Worm (Caenorhabditis elegans) whole organism, young adult: ENCODE results near the gene gcy-8.

Experiments used
- C06A6.2 ChIP-seq: fragments of 200-800 bp; sonication (Bioruptor generic); conservative IDR thresholded peaks from 2 replicates; pipeline ENCODE4 v1.3.6; 2022; ENCODE audit warnings: missing genetic modification characterization, missing compliant biosample characterization
- F33H1.4 ChIP-seq: fragments of 200-800 bp; sonication (Bioruptor generic); IDR thresholded peaks from 2 replicates; pipeline ENCODE4 v1.3.6; 2022; ENCODE audit warnings: missing genetic modification reagents, missing genetic modification characterization, missing compliant biosample characterization
- Y53F4B.3 ChIP-seq: fragments of 200-800 bp; sonication (Bioruptor generic); IDR thresholded peaks from 2 replicates; pipeline ENCODE4 v1.3.6; 2022; ENCODE audit warnings: missing genetic modification reagents, missing genetic modification characterization, missing compliant biosample characterization
- ceh-27 ChIP-seq: fragments of 200-800 bp; sonication (Bioruptor generic); optimal IDR thresholded peaks from 2 replicates; lab custom pipeline; 2018; ENCODE audit warnings: mild to moderate bottlenecking, missing genetic modification characterization, moderate library complexity, missing compliant biosample characterization
- ceh-58 ChIP-seq: fragments of 200-800 bp; sonication (Bioruptor generic); IDR thresholded peaks from 2 replicates; pipeline ENCODE4 v1.3.6; 2022; ENCODE audit warnings: missing genetic modification characterization, missing compliant biosample characterization
- efl-1 ChIP-seq: fragments of 150-350 bp; optimal IDR thresholded peaks from 2 replicates; lab custom pipeline; 2014; ENCODE audit warnings: missing biosample characterization, missing genetic modification reagents, missing genetic modification characterization
- let-607 ChIP-seq, 2 experiments: fragments of 200-800 bp in 1 of 2; sonication (Bioruptor generic) in 1 of 2; sonication (generic microtip) in 1 of 2; optimal IDR thresholded peaks; 2 replicates each; lab custom pipeline; 2016 to 2018; ENCODE audit warnings: mild to moderate bottlenecking in 2 of 2, missing compliant biosample characterization in 2 of 2, missing genetic modification characterization in 2 of 2, moderate library complexity in 2 of 2, missing genotype in 1 of 2
- madf-10 ChIP-seq: sonication (generic microtip); optimal IDR thresholded peaks from 2 replicates; lab custom pipeline; 2016; ENCODE audit warnings: mild to moderate bottlenecking, missing genetic modification characterization, missing compliant biosample characterization
- nhr-80 ChIP-seq: sonication (generic microtip); optimal IDR thresholded peaks from 2 replicates; lab custom pipeline; 2016; ENCODE audit warnings: missing genetic modification characterization, missing compliant biosample characterization

gcy-8 gene

DNA sequence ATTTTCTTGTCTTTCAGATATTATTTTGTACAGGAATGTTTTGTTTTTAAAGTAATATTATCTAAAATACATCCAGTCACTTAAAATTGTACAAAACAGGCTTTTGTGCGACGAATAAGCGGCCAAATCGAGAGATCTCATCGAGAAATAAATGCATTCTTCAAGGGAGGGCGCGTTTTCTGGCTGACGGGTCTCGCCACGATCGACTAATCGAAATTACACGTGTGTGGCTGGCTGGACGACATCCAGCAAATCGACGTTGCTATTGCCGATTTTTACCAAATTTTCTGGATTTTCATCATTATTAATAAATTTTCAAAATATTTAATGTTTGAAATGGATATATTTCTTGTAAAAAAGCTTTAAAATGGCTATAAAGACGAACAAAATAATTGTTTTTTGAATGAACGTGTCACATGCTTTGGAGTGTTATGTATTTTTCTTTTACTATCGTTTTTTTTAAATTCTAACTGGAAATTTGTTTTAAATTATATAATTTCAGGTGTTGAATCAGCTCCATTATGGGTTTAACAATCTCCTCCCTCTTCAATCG, 54.1 kb downstream of the gcy-8 start, which contains the start of gene arf-5:
Gene arf-5, plus strand, starts transcription at position 503 of the 553 bp plus-strand sequence.
- TF ChIP-seq Y53F4B.3 (GFP tag; lab: Robert Waterston, UW) = no peak
- TF ChIP-seq ceh-27 (GFP tag; lab: Kevin White, UChicago) = peak; percentile 13
- TF ChIP-seq C06A6.2 (GFP tag; lab: Robert Waterston, UW) = no peak
- TF ChIP-seq nhr-80 = peak; percentile 2
- TF ChIP-seq efl-1 (GFP tag; lab: Kevin White, UChicago) = peak; percentile 11
- peak; percentile 70 to 88 for TF ChIP-seq let-607 (tag; optimal IDR thresholded peaks at IDR 0.05; lab: Kevin White, UChicago)
- TF ChIP-seq F33H1.4 = peak; percentile 73

DNA sequence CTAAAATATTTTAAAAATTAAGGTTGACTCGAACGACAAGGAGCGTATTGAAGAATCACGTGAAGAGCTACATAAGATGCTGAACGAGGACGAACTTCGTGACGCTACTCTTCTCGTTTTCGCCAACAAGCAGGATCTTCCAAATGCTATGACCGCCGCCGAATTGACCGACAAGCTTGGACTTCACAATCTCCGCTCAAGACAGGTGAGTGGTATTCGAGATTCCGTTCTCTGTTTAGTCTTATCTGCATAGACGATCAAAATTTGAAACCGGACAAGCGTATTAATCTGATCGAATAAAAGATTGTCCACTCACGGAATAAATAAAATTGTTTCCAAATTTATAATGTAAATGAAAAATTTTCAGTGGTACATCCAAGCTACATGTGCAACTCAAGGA, 55.1 kb downstream of the gcy-8 start:
- TF ChIP-seq madf-10 (tag; lab: Kevin White, UChicago) = no peak
- 0 out of 2 replicates have a peak, but pooled peaks have one; percentile 37 for TF ChIP-seq ceh-58 (GFP tag; lab: Robert Waterston, UW)
